Fruit fly (Drosophila melanogaster) whole organism, prepupa: Measurements from ENCODE around the gene CG5953.

Source experiments
- CG11294 ChIP-seq: fragments of 200-800 bp; sonication (Bioruptor generic); IDR thresholded peaks from 2 replicates; pipeline ENCODE4 v1.3.6; 2022; ENCODE audit warnings: missing biosample characterization, missing genetic modification characterization
- CG16779 ChIP-seq: fragments of 200-800 bp; sonication (Bioruptor generic); optimal IDR thresholded peaks from 3 replicates; lab custom pipeline; 2017; ENCODE audit warnings: missing biosample characterization, mild to moderate bottlenecking, missing genetic modification characterization
- CG3919 ChIP-seq: fragments of 200-800 bp; sonication (Bioruptor generic); optimal IDR thresholded peaks from 3 replicates; lab custom pipeline; 2016; ENCODE audit warnings: missing biosample characterization, missing genetic modification characterization
- CG6792 ChIP-seq: fragments of 200-800 bp; sonication (Bioruptor generic); optimal IDR thresholded peaks from 3 replicates; lab custom pipeline; 2016; ENCODE audit warnings: missing biosample characterization, missing genetic modification characterization
- CG8319 ChIP-seq: fragments of 200-800 bp; sonication (Bioruptor generic); optimal IDR thresholded peaks from 3 replicates; lab custom pipeline; 2016; ENCODE audit warnings: missing biosample characterization, missing genetic modification characterization
- Gug ChIP-seq: fragments of 200-800 bp; sonication (Bioruptor generic); IDR thresholded peaks from 2 replicates; pipeline ENCODE4 v1.3.6; 2022; ENCODE audit warnings: missing biosample characterization, missing genetic modification characterization
- Hr39 ChIP-seq: fragments of 200-800 bp; sonication (Bioruptor generic); optimal IDR thresholded peaks from 2 replicates; lab custom pipeline; 2016; ENCODE audit warnings: missing biosample characterization, missing genetic modification characterization
- acj6 ChIP-seq: fragments of 200-800 bp; sonication (Bioruptor generic); optimal IDR thresholded peaks from 3 replicates; lab custom pipeline; 2016; ENCODE audit warnings: missing biosample characterization, missing genetic modification characterization
- esn ChIP-seq: fragments of 200-800 bp; sonication (Bioruptor generic); optimal IDR thresholded peaks from 2 replicates; lab custom pipeline; 2016; ENCODE audit warnings: missing biosample characterization, mild to moderate bottlenecking, missing genetic modification characterization, moderate library complexity
- lz ChIP-seq: fragments of 200-800 bp; sonication (Bioruptor generic); optimal IDR thresholded peaks from 3 replicates; lab custom pipeline; 2016; ENCODE audit warnings: missing biosample characterization, missing genetic modification characterization
- pdm3 ChIP-seq: fragments of 200-800 bp; sonication (Bioruptor generic); optimal IDR thresholded peaks from 3 replicates; lab custom pipeline; 2016; ENCODE audit warnings: missing biosample characterization, missing genetic modification characterization

- TF ChIP-seq lz (no peak), CG11294 (no peak), Hr39 (GFP tag; lab: Kevin White, UChicago) (no peak), CG16779 (tag; lab: Kevin White, UChicago) (peak; percentile 65), pdm3 (GFP tag; lab: Kevin White, UChicago) (no peak), Gug (GFP tag; lab: Robert Waterston, UW) (peak; percentile 39), esn (GFP tag; lab: Kevin White, UChicago) (peak; percentile 11), CG6792 (GFP tag; lab: Kevin White, UChicago) (peak; percentile 48), CG3919 (no peak), acj6 (GFP tag; lab: Kevin White, UChicago) (no peak), CG8319 (GFP tag; lab: Kevin White, UChicago) (peak; percentile 29)
Measured at dm6 chr2L:16521345-16522285, 11.1 kb downstream of the CG5953 start.
